Fruit fly (Drosophila melanogaster): ENCODE data around the gene ftz-f1.

- TF ChIP-seq Sox15 (GFP tag; optimal IDR thresholded peaks at IDR 0.05), result no peak
- no peak for TF ChIP-seq eg (GFP tag; IDR thresholded peaks at IDR 0.05)
- peak; percentile 38 for TF ChIP-seq Eip78C (GFP tag)
- no peak for TF ChIP-seq CG9139 (GFP tag; optimal IDR thresholded peaks at IDR 0.05)
- no peak for TF ChIP-seq CG6792 (GFP tag; optimal IDR thresholded peaks at IDR 0.05)
- TF ChIP-seq Lpt (GFP tag; optimal IDR thresholded peaks at IDR 0.05), result no peak
- no peak for TF ChIP-seq CG3032 (tag; optimal IDR thresholded peaks at IDR 0.05)
- TF ChIP-seq Eip93F (GFP tag; optimal IDR thresholded peaks at IDR 0.05), result no peak
- no peak for TF ChIP-seq CG15336 (GFP tag; IDR thresholded peaks at IDR 0.05)
- no peak for TF ChIP-seq Ets96B (tag; optimal IDR thresholded peaks at IDR 0.05)
- TF ChIP-seq CG11762 (GFP tag; optimal IDR thresholded peaks at IDR 0.05; ENCODE audit: insufficient read depth), result no peak
These were observed 57.4 kb downstream of the ftz-f1 start for dm6 chr3L:18743679-18744078.

Data from whole organism, prepupa.